Worm (Caenorhabditis elegans): ENCODE measurements around the gene strd-1.

Gene strd-1

DNA sequence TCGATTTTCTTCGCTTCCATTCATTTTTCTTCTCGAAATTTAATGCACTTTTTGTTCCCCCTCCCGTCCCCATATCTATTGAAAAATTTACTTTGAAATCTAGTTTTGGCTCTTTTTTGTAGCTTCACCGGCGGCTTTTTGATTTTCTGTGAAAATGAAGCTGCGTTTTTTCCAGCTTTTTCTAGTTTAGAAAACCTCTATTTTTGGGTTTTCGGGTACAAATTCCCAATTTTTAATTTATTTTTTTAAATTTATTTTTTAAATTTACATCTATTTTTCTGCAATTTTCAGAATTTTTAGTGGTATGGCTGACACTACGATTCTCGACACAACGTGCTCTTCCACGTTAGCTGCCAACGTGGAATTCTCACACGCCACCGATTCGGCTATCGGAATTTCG lies at the start of gene strd-1:
Gene strd-1, plus strand, starts transcription at position 301 of the 400 bp plus-strand sequence.
- TF ChIP-seq snpc-4 (tag; optimal IDR thresholded peaks at IDR 0.05) (no peak), M03D4.4 (tag; optimal IDR thresholded peaks at IDR 0.05) (no peak), unc-120 (tag; optimal IDR thresholded peaks at IDR 0.05; ENCODE audit: poor library complexity, severe bottlenecking) (no peak), nhr-28 (tag; optimal IDR thresholded peaks at IDR 0.05) (no peak), nhr-237 (tag; optimal IDR thresholded peaks at IDR 0.05) (no peak), mls-2 (tag; optimal IDR thresholded peaks at IDR 0.05) (no peak)

DNA sequence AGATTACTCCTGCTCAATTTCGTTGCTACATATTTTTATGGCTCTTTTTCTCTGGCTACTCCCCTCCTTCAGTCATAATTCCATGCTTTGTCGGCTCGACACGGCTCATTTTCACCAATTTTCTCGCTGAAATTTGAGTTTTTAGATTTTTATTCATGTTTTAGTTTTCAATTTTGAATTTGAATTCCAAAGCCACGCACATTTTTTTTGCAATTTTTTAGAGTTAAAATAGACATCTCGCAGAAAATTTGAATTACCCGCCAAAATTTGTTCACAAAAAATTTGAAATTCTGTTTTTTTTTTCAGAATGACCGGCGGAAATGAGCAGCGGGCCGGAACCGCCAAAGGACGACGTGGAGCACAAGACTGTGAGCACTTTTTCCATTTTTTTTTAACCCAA lies 44.9 kb upstream of the strd-1 start, which contains the start of gene unc-119:
Gene unc-119, plus strand, starts transcription at position 301 of the 400 bp plus-strand sequence.
- TF ChIP-seq lin-13 (tag; optimal IDR thresholded peaks at IDR 0.05) (no peak), ham-2 (GFP tag; optimal IDR thresholded peaks at IDR 0.05) (no peak)

DNA sequence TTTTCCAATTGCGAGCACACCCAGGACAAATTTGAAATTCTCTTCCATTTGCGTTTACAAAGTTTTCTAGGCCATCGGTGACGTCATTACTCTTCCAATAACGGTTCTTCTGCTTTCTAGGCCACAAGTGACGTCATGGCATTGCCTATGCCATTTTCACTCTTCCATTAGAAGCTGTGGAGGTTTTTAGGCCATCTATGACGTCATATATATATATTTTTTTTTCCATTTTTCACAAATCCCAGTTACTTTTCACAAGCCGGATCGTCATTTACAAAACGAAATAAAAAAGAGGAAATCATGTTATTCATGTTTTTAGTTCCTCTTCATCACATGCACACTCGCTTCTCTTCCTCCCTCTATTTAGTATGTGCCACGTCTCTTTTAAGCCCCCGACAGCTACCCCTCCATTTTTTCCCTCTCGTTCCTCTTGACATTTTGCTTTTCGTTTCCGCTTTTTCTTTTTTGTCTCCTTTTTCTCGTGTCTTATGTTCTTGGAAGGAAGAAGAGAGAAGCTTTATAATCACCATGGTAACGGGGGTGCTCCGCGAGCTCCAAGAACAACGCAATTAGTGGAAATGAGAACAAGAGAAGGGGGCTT lies 44.1 kb upstream of the strd-1 start:
- TF ChIP-seq lin-13 (tag; optimal IDR thresholded peaks at IDR 0.05): no peak
- peak; percentile 96 for TF ChIP-seq zip-8 (tag; optimal IDR thresholded peaks at IDR 0.05)
- peak; percentile 7 for TF ChIP-seq ces-1 (GFP tag; optimal IDR thresholded peaks at IDR 0.05)
- no peak for TF ChIP-seq nhr-2 (tag; optimal IDR thresholded peaks at IDR 0.05)
- TF ChIP-seq unc-120 (tag; optimal IDR thresholded peaks at IDR 0.05; ENCODE audit: poor library complexity, severe bottlenecking): no peak
- TF ChIP-seq mls-2 (tag; optimal IDR thresholded peaks at IDR 0.05): no peak
- TF ChIP-seq elt-3 (tag; optimal IDR thresholded peaks at IDR 0.05): no peak
- TF ChIP-seq nhr-76 (tag; optimal IDR thresholded peaks at IDR 0.05): no peak
- no peak for TF ChIP-seq pha-4 (tag; optimal IDR thresholded peaks at IDR 0.05)
- no peak for TF ChIP-seq snpc-4 (tag; optimal IDR thresholded peaks at IDR 0.05)

- no peak for TF ChIP-seq lsy-2 (tag; optimal IDR thresholded peaks at IDR 0.05)
- no peak for TF ChIP-seq mls-2 (tag; optimal IDR thresholded peaks at IDR 0.05)
- no peak for TF ChIP-seq sptf-1 (tag; optimal IDR thresholded peaks at IDR 0.05)
- TF ChIP-seq drap-1 (GFP tag; optimal IDR thresholded peaks at IDR 0.05): no peak
- no peak for TF ChIP-seq nhr-2 (tag; optimal IDR thresholded peaks at IDR 0.05)
- no peak for TF ChIP-seq tbx-8 (GFP tag; optimal IDR thresholded peaks at IDR 0.05)
- no peak for TF ChIP-seq nhr-237 (tag; optimal IDR thresholded peaks at IDR 0.05)
- no peak for TF ChIP-seq mab-5 (tag; optimal IDR thresholded peaks at IDR 0.05)
- no peak for TF ChIP-seq ceh-83 (GFP tag; optimal IDR thresholded peaks at IDR 0.05)
- TF ChIP-seq hlh-1 (tag; optimal IDR thresholded peaks at IDR 0.05): no peak
- no peak for TF ChIP-seq elt-1 (tag; optimal IDR thresholded peaks at IDR 0.05; ENCODE audit: borderline replicate concordance, insufficient read depth)
- TF ChIP-seq nhr-28 (tag; optimal IDR thresholded peaks at IDR 0.05): no peak
- TF ChIP-seq sem-2 (GFP tag; optimal IDR thresholded peaks at IDR 0.05): no peak
- no peak for TF ChIP-seq pha-4 (tag; optimal IDR thresholded peaks at IDR 0.05)
Measured at ce11 chrIII:10904320-10904961, 42.8 kb upstream of the strd-1 start.

DNA sequence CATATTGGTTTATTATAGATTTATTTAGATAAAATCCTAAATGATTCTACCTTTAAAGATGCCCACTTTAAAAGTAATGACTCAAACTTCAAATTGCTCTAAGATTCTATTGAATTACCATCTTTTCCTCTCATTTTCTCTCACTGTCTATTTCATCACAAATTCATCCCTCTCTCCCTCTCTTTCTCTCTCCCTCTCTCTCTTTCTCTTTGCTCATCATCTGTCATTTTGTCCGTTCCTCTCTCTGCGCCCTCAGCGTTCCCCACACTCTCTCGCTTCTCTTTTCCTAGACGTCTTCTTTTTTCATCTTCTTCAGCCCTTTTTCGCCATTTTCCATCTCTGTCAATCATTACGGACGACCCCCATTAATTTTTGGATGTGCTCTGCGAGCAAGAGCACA lies 42.1 kb upstream of the strd-1 start:
- no peak for TF ChIP-seq ham-2 (GFP tag; optimal IDR thresholded peaks at IDR 0.05)
- peak; percentile 3 for TF ChIP-seq unc-120 (tag; optimal IDR thresholded peaks at IDR 0.05; ENCODE audit: poor library complexity, severe bottlenecking)
- no peak for TF ChIP-seq nhr-76 (tag; optimal IDR thresholded peaks at IDR 0.05)
- peak; percentile 93 for TF ChIP-seq ces-1 (GFP tag; optimal IDR thresholded peaks at IDR 0.05)
- no peak for TF ChIP-seq mab-5 (tag; optimal IDR thresholded peaks at IDR 0.05)
- TF ChIP-seq flh-1 (GFP tag; optimal IDR thresholded peaks at IDR 0.05): no peak
- TF ChIP-seq nhr-28 (tag; optimal IDR thresholded peaks at IDR 0.05): no peak
- no peak for TF ChIP-seq ztf-11 (tag; optimal IDR thresholded peaks at IDR 0.05)
- TF ChIP-seq unc-62 (GFP tag; optimal IDR thresholded peaks at IDR 0.05): peak; percentile 68
- TF ChIP-seq elt-1 (tag; optimal IDR thresholded peaks at IDR 0.05; ENCODE audit: borderline replicate concordance, insufficient read depth): no peak
- TF ChIP-seq hlh-1 (tag; optimal IDR thresholded peaks at IDR 0.05): peak; percentile 89
- TF ChIP-seq cnd-1 (tag; optimal IDR thresholded peaks at IDR 0.05): no peak
- no peak for TF ChIP-seq sem-2 (GFP tag; optimal IDR thresholded peaks at IDR 0.05)
- TF ChIP-seq lsy-2 (tag; optimal IDR thresholded peaks at IDR 0.05): peak; percentile 6

DNA sequence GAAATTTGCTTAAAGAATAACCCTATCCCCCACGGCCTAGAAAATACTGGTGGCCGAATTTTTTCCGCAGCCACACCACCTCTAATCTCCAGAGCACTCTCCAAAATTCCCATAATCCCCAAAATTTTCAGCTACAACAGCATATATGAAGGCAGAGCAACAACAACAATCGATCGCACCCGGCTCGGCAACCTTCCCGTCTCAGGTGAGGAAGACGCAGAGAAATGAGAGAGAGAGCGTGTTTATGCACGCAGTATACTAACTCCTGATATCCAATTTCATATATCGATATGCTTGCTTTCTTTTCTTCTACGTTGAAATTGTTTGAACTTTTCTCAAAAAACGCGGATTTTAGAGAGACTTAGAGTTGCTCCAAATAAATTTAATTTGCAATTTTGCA lies 40.9 kb upstream of the strd-1 start:
- TF ChIP-seq nhr-76 (tag; optimal IDR thresholded peaks at IDR 0.05) (no peak), unc-120 (tag; optimal IDR thresholded peaks at IDR 0.05; ENCODE audit: poor library complexity, severe bottlenecking) (peak; percentile 65), ceh-43 (GFP tag; optimal IDR thresholded peaks at IDR 0.05) (no peak), snpc-4 (tag; optimal IDR thresholded peaks at IDR 0.05) (no peak), sem-2 (GFP tag; optimal IDR thresholded peaks at IDR 0.05) (no peak), flh-1 (GFP tag; optimal IDR thresholded peaks at IDR 0.05) (no peak), elt-3 (tag; optimal IDR thresholded peaks at IDR 0.05) (no peak), lsy-2 (tag; optimal IDR thresholded peaks at IDR 0.05) (no peak), mls-2 (tag; optimal IDR thresholded peaks at IDR 0.05) (no peak), hlh-1 (tag; optimal IDR thresholded peaks at IDR 0.05) (peak; percentile 95), ztf-11 (tag; optimal IDR thresholded peaks at IDR 0.05) (no peak), lin-13 (tag; optimal IDR thresholded peaks at IDR 0.05) (no peak), sptf-1 (tag; optimal IDR thresholded peaks at IDR 0.05) (no peak)

All from whole organism, mixed stage, embryonic.